Fruit fly (Drosophila melanogaster) S2 (cell line): ENCODE results near the gene Cpr65Av.

ENCODE experiments used
- CG8478 ChIP-seq: fragments of >200 bp; optimal IDR thresholded peaks from 2 replicates; lab custom pipeline; 2018
- CTCF ChIP-seq, 2 experiments: fragments of >200 bp; optimal IDR thresholded peaks; 2 replicates each; lab custom pipeline; 2018

DNA sequence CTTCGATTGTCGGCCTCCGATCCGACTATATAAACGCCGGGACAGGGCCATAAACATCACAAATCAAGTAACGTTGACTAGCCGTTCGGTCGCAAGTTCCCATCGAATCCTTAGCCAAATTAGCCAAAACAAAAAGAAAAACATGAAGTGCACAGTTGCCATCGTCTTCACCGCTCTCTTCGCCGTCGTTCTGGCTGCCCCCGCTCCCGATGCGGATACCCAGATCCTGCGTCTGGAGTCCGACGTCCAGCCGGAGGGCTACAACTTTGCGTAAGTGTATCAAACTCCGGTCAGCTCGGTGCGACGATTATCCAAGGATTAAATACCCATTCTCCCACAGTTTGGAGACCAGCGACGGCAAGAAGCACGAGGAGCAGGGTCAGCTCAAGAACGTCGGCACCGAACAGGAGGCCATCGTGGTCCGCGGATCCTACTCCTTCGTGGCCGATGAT is 5.0 kb upstream of the Cpr65Av start, which contains the start of gene Lcp65Ac:
- TF ChIP-seq CTCF (optimal IDR thresholded peaks at IDR 0.05; lab: Kevin White, UChicago) (no peak), CG8478 (lab: Kevin White, UChicago) (no peak)
